Worm (Caenorhabditis elegans): ENCODE data around the gene K01C8.2.

ce11 chrII:8232489-8232888 is 36.8 kb downstream of the K01C8.2 start, which contains the start of gene M110.7:
- TF ChIP-seq elt-3 (tag; optimal IDR thresholded peaks at IDR 0.05) (no peak), pha-4 (tag; optimal IDR thresholded peaks at IDR 0.05) (no peak), lsy-2 (tag; optimal IDR thresholded peaks at IDR 0.05) (no peak), snpc-4 (tag; optimal IDR thresholded peaks at IDR 0.05) (no peak), hlh-1 (tag; optimal IDR thresholded peaks at IDR 0.05) (no peak), unc-62 (GFP tag; optimal IDR thresholded peaks at IDR 0.05) (no peak), ztf-11 (tag; optimal IDR thresholded peaks at IDR 0.05) (no peak), blmp-1 (tag; optimal IDR thresholded peaks at IDR 0.05) (no peak)

All from whole organism, mixed stage, embryonic.